Fruit fly (Drosophila melanogaster) Kc167 (cell line): ENCODE results near the gene ND-30.

Source experiments
- Myc ChIP-seq: fragments of >200 bp; optimal IDR thresholded peaks from 2 replicates; lab custom pipeline; 2017; ENCODE audit warnings: missing external identifiers
- Sin3A ChIP-seq: fragments of >200 bp; optimal IDR thresholded peaks from 2 replicates; lab custom pipeline; 2018; ENCODE audit warnings: missing external identifiers
- h ChIP-seq: fragments of >200 bp; optimal IDR thresholded peaks from 3 replicates; lab custom pipeline; 2018; ENCODE audit warnings: missing external identifiers
- insv ChIP-seq: fragments of >200 bp; optimal IDR thresholded peaks from 3 replicates; lab custom pipeline; 2018; ENCODE audit warnings: missing external identifiers
- psq ChIP-seq: fragments of >200 bp; optimal IDR thresholded peaks from 2 replicates; lab custom pipeline; 2017; ENCODE audit warnings: missing external identifiers
- ttk ChIP-seq: sonication (Bioruptor generic); optimal IDR thresholded peaks from 2 replicates; lab custom pipeline; 2017; ENCODE audit warnings: missing external identifiers

Gene ND-30

DNA sequence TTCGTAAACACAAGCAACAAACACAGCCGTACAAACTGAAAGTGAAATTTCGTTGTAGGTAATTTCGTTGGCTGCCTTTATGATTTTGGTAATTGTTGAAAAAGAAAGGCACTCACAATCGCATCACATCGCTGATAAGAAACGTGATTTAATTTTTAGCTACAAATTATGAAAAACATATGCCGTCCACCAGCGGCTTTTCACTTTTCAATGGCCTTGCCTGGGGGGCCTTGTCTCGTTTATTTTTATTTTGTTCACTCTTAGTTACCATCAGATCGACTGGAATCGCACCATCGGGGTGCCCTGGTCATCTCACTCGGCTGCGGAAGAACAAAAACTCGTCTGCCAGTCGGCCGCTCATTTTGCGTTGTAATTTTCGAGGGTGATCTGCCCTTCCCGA is 50.4 kb downstream of the ND-30 start:
- TF ChIP-seq psq (lab: Kevin White, UChicago) (no peak), h (lab: Kevin White, UChicago) (no peak), Myc (lab: Kevin White, UChicago) (no peak), Sin3A (lab: Kevin White, UChicago) (no peak), ttk (lab: Kevin White, UChicago) (no peak), insv (lab: Kevin White, UChicago) (no peak)
